Fruit fly (Drosophila melanogaster): ENCODE results near the gene Mur29B.

Mur29B gene

dm6 chr2L:8403286-8404270 is 51.6 kb downstream of the Mur29B start, which contains the start of gene emb (continued):
- TF ChIP-seq stc (GFP tag; IDR thresholded peaks at IDR 0.05) (no peak), ara (GFP tag; IDR thresholded peaks at IDR 0.05) (peak; percentile 42; the same call in 1 of the 2 replicates), Eip74EF (GFP tag; optimal IDR thresholded peaks at IDR 0.05) (no peak), fd64A (GFP tag; optimal IDR thresholded peaks at IDR 0.05) (peak; percentile 2), disco-r (GFP tag; optimal IDR thresholded peaks at IDR 0.05) (peak; percentile 34), CG9437 (GFP tag; optimal IDR thresholded peaks at IDR 0.05) (peak; percentile 68), otp (GFP tag; IDR thresholded peaks at IDR 0.05) (0 out of 3 replicates have a peak, but pooled peaks have one; percentile 9), Dll (GFP tag; IDR thresholded peaks at IDR 0.05; ENCODE audit: partially characterized antibody) (peak; percentile 94), pum (GFP tag; optimal IDR thresholded peaks at IDR 0.05) (peak; percentile 21), amos (GFP tag; IDR thresholded peaks at IDR 0.05; ENCODE audit: partially characterized antibody) (peak; percentile 94), CG4404 (GFP tag; IDR thresholded peaks at IDR 0.05) (no peak), CG33557 (GFP tag; optimal IDR thresholded peaks at IDR 0.05) (no peak), gcm (GFP tag; optimal IDR thresholded peaks at IDR 0.05) (no peak), en (GFP tag; optimal IDR thresholded peaks at IDR 0.05) (no peak), wor (GFP tag; IDR thresholded peaks at IDR 0.05) (no peak), Mrtf (GFP tag; IDR thresholded peaks at IDR 0.05) (no peak), crp (GFP tag; optimal IDR thresholded peaks at IDR 0.05) (peak in 1 of 2 experiments; percentile 21), CG11247 (GFP tag; IDR thresholded peaks at IDR 0.05) (peak; percentile 37; the same call in 1 of the 2 replicates), sc (optimal IDR thresholded peaks at IDR 0.05) (no peak), sc (GFP tag; optimal IDR thresholded peaks at IDR 0.05) (no peak), D (optimal IDR thresholded peaks at IDR 0.05) (no peak), D (GFP tag; optimal IDR thresholded peaks at IDR 0.05) (no peak), ttk (GFP tag; IDR thresholded peaks at IDR 0.05) (no peak), CG9932 (GFP tag; IDR thresholded peaks at IDR 0.05) (peak; percentile 62), vnd (GFP tag; IDR thresholded peaks at IDR 0.05; ENCODE audit: partially characterized antibody) (peak; percentile 97), Ets65A (GFP tag) (peak; percentile 94), unc-4 (GFP tag; IDR thresholded peaks at IDR 0.05; ENCODE audit: partially characterized antibody) (peak; percentile 87), CG6654 (GFP tag; optimal IDR thresholded peaks at IDR 0.05) (no peak), unpg (GFP tag; optimal IDR thresholded peaks at IDR 0.05) (no peak), Myb (GFP tag; optimal IDR thresholded peaks at IDR 0.05) (peak; percentile 59), CG1832 (GFP tag; optimal IDR thresholded peaks at IDR 0.05) (no peak), yki (optimal IDR thresholded peaks at IDR 0.05) (no peak), Fer2 (tag; optimal IDR thresholded peaks at IDR 0.05) (no peak), CG6175 (GFP tag; IDR thresholded peaks at IDR 0.05) (no peak), Adf1 (GFP tag; IDR thresholded peaks at IDR 0.05) (peak; percentile 42; the same call in 1 of the 2 replicates), Sox102F (GFP tag; optimal IDR thresholded peaks at IDR 0.05) (no peak), Mes4 (GFP tag; optimal IDR thresholded peaks at IDR 0.05) (peak; percentile 40), CoRest (tag; optimal IDR thresholded peaks at IDR 0.05) (no peak), Hmx (GFP tag; optimal IDR thresholded peaks at IDR 0.05) (no peak), ind (GFP tag; optimal IDR thresholded peaks at IDR 0.05) (peak; percentile 37), MBD-R2 (GFP tag; IDR thresholded peaks at IDR 0.05) (peak; percentile 69), CG7987 (GFP tag; optimal IDR thresholded peaks at IDR 0.05) (peak; percentile 57), CG14860 (GFP tag; IDR thresholded peaks at IDR 0.05; ENCODE audit: partially characterized antibody) (peak; percentile 99), CG10462 (GFP tag; optimal IDR thresholded peaks at IDR 0.05) (no peak), chif (GFP tag; optimal IDR thresholded peaks at IDR 0.05) (peak; percentile 47 to 52), crc (GFP tag; optimal IDR thresholded peaks at IDR 0.05) (no peak), H2.0 (GFP tag; IDR thresholded peaks at IDR 0.05) (0 out of 2 replicates have a peak, but pooled peaks have one; percentile 22), jing (GFP tag; optimal IDR thresholded peaks at IDR 0.05) (no peak), NfI (GFP tag; optimal IDR thresholded peaks at IDR 0.05) (peak; percentile 37)
